Worm (Caenorhabditis elegans): Measurements from ENCODE around the gene B0252.5.

The B0252.5 gene

ce11 chrII:6965573-6965972 lies 46.9 kb upstream of the B0252.5 start, which contains the start of gene tra-2:
Gene tra-2 (minus strand): TSS chrII:6965673.
- TF ChIP-seq unc-62 (GFP tag; optimal IDR thresholded peaks at IDR 0.05) = no peak
- TF ChIP-seq ama-1 (optimal IDR thresholded peaks at IDR 0.05) = no peak
- TF ChIP-seq nhr-12 (tag; optimal IDR thresholded peaks at IDR 0.05) = no peak
- TF ChIP-seq C16A3.4 (tag; optimal IDR thresholded peaks at IDR 0.05) = no peak
- TF ChIP-seq nhr-77 (tag; optimal IDR thresholded peaks at IDR 0.05) = no peak
- no peak for TF ChIP-seq nhr-76 (tag; optimal IDR thresholded peaks at IDR 0.05)
- TF ChIP-seq nhr-85 (tag) = no peak
- TF ChIP-seq Y116A8C.19 (tag; optimal IDR thresholded peaks at IDR 0.05; ENCODE audit: borderline replicate concordance) = no peak
- TF ChIP-seq nhr-20 (tag; optimal IDR thresholded peaks at IDR 0.05) = no peak
- TF ChIP-seq elt-3 (tag; optimal IDR thresholded peaks at IDR 0.05) = no peak
- TF ChIP-seq lin-14 (GFP tag; optimal IDR thresholded peaks at IDR 0.05) = no peak
- no peak for TF ChIP-seq dpl-1 (GFP tag; optimal IDR thresholded peaks at IDR 0.05)
- no peak for TF ChIP-seq sox-4 (tag; optimal IDR thresholded peaks at IDR 0.05)
- no peak for TF ChIP-seq rnt-1 (tag; optimal IDR thresholded peaks at IDR 0.05)
- TF ChIP-seq hpl-2 (GFP tag; optimal IDR thresholded peaks at IDR 0.05) = no peak

DNA sequence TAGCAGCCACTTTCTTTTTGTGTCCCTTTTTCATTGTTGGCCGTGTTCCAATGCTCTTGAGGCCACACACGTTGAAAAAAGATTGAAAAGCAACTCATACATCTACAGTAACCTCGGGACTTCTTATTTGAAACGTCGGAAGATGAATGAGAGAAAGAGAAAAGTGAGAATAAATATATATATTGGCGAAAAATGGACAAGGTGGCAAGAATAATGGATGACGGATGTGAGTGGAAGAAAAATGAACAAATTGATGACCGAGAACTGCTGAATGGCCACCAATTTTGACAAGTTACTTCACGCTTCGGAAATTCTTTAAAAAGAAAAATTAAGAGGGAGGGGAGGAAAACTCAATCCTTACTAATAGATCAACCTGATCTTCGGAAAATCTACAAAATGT lies 39.5 kb upstream of the B0252.5 start:
- TF ChIP-seq pag-3 (tag; optimal IDR thresholded peaks at IDR 0.05; ENCODE audit: borderline replicate concordance, insufficient read depth) (no peak), tlp-1 (tag; optimal IDR thresholded peaks at IDR 0.05) (no peak), egl-13 (tag; optimal IDR thresholded peaks at IDR 0.05) (no peak), C34B4.2 (tag; optimal IDR thresholded peaks at IDR 0.05) (no peak), hlh-17 (GFP tag; optimal IDR thresholded peaks at IDR 0.05; ENCODE audit: borderline replicate concordance) (no peak), nhr-84 (tag; optimal IDR thresholded peaks at IDR 0.05) (no peak), ceh-90 (tag; optimal IDR thresholded peaks at IDR 0.05) (no peak), efl-3 (GFP tag; optimal IDR thresholded peaks at IDR 0.05) (no peak), pax-3 (tag; optimal IDR thresholded peaks at IDR 0.05) (no peak), nhr-77 (tag; optimal IDR thresholded peaks at IDR 0.05) (no peak), Y116A8C.19 (tag; optimal IDR thresholded peaks at IDR 0.05; ENCODE audit: borderline replicate concordance) (no peak), hlh-4 (tag; optimal IDR thresholded peaks at IDR 0.05) (no peak), ama-1 (optimal IDR thresholded peaks at IDR 0.05) (no peak), pqm-1 (tag; optimal IDR thresholded peaks at IDR 0.05) (no peak), aha-1 (tag; optimal IDR thresholded peaks at IDR 0.05) (no peak), lin-14 (GFP tag; optimal IDR thresholded peaks at IDR 0.05) (no peak), lin-35 (GFP tag; optimal IDR thresholded peaks at IDR 0.05) (no peak), C04F5.9 (tag; optimal IDR thresholded peaks at IDR 0.05) (no peak)

DNA sequence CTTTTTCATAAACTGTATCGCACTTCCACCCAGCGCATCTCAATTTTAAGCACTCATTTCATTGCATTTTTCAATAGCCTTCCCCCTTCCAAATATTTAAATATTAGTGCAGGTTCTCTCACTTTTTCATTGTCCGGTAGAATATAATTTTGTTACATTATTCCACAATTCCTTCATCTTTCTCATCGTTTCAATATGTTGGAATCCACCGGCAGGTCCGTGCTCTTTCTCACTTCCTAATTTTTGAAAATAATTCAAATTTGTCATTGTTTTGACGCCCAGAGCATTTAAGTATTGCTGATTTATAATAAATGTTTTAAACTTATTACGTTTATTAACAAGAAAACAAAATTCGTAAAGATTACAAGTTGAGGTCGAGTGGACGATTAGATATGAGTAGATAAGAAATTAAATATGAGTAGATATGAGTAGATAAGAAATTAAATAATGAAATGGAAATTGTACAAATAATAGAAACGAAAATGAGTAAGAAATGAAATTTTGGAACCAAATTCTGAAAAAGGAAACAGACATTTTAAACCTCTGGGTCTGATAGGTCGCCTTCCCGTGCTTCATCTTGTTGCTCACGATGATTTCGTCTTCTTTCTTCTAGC lies 36.5 kb upstream of the B0252.5 start:
- TF ChIP-seq egl-27 (tag; optimal IDR thresholded peaks at IDR 0.05) (no peak), nhr-11 (tag; optimal IDR thresholded peaks at IDR 0.05) (no peak), aly-2 (tag; optimal IDR thresholded peaks at IDR 0.05) (peak; percentile 7), ztf-4 (tag; optimal IDR thresholded peaks at IDR 0.05) (peak; percentile 10), dsc-1 (tag; optimal IDR thresholded peaks at IDR 0.05) (no peak), isw-1 (GFP tag; IDR thresholded peaks at IDR 0.05) (no peak), unc-98 (GFP tag; IDR thresholded peaks at IDR 0.05) (no peak)

ce11 chrII:6951250-6951806 lies 32.6 kb upstream of the B0252.5 start, which contains the start of the genes malt-1 and ceh-38:
Gene malt-1 (minus strand): TSS chrII:6951300.
Gene ceh-38 (plus strand): TSS chrII:6951526.
- TF ChIP-seq mab-9 (GFP tag; IDR thresholded peaks at IDR 0.05) = peak; percentile 80
- peak; percentile 32 for TF ChIP-seq unc-130 (tag; optimal IDR thresholded peaks at IDR 0.05)
- TF ChIP-seq skn-1 (tag; optimal IDR thresholded peaks at IDR 0.05) = peak; percentile 93
- TF ChIP-seq ceh-82 (tag; optimal IDR thresholded peaks at IDR 0.05) = peak; percentile 81 to 94 (median 84)
- TF ChIP-seq aha-1 (tag; optimal IDR thresholded peaks at IDR 0.05) = peak; percentile 85
- TF ChIP-seq hlh-4 (tag; optimal IDR thresholded peaks at IDR 0.05) = no peak
- peak; percentile 65 to 82 for TF ChIP-seq egl-27 (tag; optimal IDR thresholded peaks at IDR 0.05)
- peak; percentile 71 for TF ChIP-seq ceh-8 (GFP tag; optimal IDR thresholded peaks at IDR 0.05)
- no peak for TF ChIP-seq pqm-1 (tag; optimal IDR thresholded peaks at IDR 0.05)
- peak; percentile 95 for TF ChIP-seq rnt-1 (tag; optimal IDR thresholded peaks at IDR 0.05)
- TF ChIP-seq ets-5 (GFP tag; IDR thresholded peaks at IDR 0.05) = no peak
- TF ChIP-seq sptf-1 (tag; optimal IDR thresholded peaks at IDR 0.05) = no peak
- peak; percentile 90 to 94 for TF ChIP-seq efl-1 (optimal IDR thresholded peaks at IDR 0.05)
- TF ChIP-seq efl-1 (GFP tag; optimal IDR thresholded peaks at IDR 0.05 in 1 of 2) = peak; percentile 77 to 98
- peak; percentile 87 for TF ChIP-seq lir-3 (tag; optimal IDR thresholded peaks at IDR 0.05; ENCODE audit: poor library complexity)
- TF ChIP-seq mef-2 (tag; optimal IDR thresholded peaks at IDR 0.05) = peak; percentile 78
- no peak for TF ChIP-seq nhr-28 (tag; optimal IDR thresholded peaks at IDR 0.05)
- TF ChIP-seq elt-3 (tag; optimal IDR thresholded peaks at IDR 0.05) = peak in 3 of 6 experiments; percentile 19 to 76 (median 75)

All from whole organism, L1 larva.